2 worm cellular contexts compared by ENCODE assay signal in the genomic region with DNA sequence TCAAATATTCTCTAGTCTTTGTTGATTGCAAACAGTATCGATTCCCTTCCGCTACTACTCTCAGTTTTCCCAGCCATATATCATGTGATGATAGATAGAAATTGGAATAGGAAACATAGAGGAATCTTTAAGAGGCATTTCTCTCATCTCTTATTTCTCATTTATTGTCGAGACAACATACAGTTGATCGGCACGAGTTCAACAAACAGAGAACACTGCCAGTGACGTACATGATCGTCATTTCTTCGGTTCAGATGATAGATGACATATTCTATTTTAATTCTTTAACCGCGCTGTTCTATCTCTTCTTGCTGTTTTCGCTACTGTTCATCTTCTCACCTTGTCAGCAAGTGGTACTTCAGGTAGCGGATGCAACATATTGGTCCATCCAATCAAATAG.
A peak's percentile ranks its signal among the peaks of the same experiment; 100 is the strongest.
TF ChIP-seq lines count a peak whose summit lies in the region.

No protein-coding gene starts in this region.

TF ChIP-seq in whole organism, L1 larva, 84 proteins besides CTCF, POLR2A, EP300 and RAD21 (continued from another document):
- TF ChIP-seq jun-1 (tag; optimal IDR thresholded peaks at IDR 0.05; lab: Kevin White, UChicago) (no peak), zip-4 (GFP tag; optimal IDR thresholded peaks at IDR 0.05; lab: Kevin White, UChicago) (no peak), nhr-19 (GFP tag; conservative IDR thresholded peaks at IDR 0.05; lab: Robert Waterston, UW) (peak; percentile 82), ztf-11 (tag; optimal IDR thresholded peaks at IDR 0.05; lab: Kevin White, UChicago) (no peak), pag-3 (tag; optimal IDR thresholded peaks at IDR 0.05; lab: Kevin White, UChicago; ENCODE audit: borderline replicate concordance, insufficient read depth) (no peak), F16B12.6 (tag; optimal IDR thresholded peaks at IDR 0.05; lab: Kevin White, UChicago) (no peak), sptf-1 (tag; optimal IDR thresholded peaks at IDR 0.05; lab: Kevin White, UChicago) (no peak), ceh-90 (tag; optimal IDR thresholded peaks at IDR 0.05; lab: Kevin White, UChicago) (no peak), elt-2 (tag; optimal IDR thresholded peaks at IDR 0.05; lab: Kevin White, UChicago) (no peak), lin-14 (GFP tag; optimal IDR thresholded peaks at IDR 0.05; lab: Kevin White, UChicago) (peak; percentile 90), ztf-4 (tag; optimal IDR thresholded peaks at IDR 0.05; lab: Kevin White, UChicago) (peak; percentile 65), C34B4.2 (tag; optimal IDR thresholded peaks at IDR 0.05; lab: Kevin White, UChicago) (no peak), elt-3 (tag; optimal IDR thresholded peaks at IDR 0.05; lab: Kevin White, UChicago) (peak; percentile 42 to 99 (median 88)), fkh-8 (tag; optimal IDR thresholded peaks at IDR 0.05; lab: Kevin White, UChicago) (no peak), fos-1 (tag; optimal IDR thresholded peaks at IDR 0.05; lab: Kevin White, UChicago) (no peak), ets-5 (GFP tag; IDR thresholded peaks at IDR 0.05; lab: Robert Waterston, UW) (no peak), ceh-63 (GFP tag; optimal IDR thresholded peaks at IDR 0.05; lab: Kevin White, UChicago) (no peak), ceh-82 (tag; optimal IDR thresholded peaks at IDR 0.05; lab: Kevin White, UChicago) (no peak), tlp-1 (tag; optimal IDR thresholded peaks at IDR 0.05; lab: Kevin White, UChicago) (no peak), ceh-8 (GFP tag; optimal IDR thresholded peaks at IDR 0.05; lab: Kevin White, UChicago) (no peak), unc-62 (GFP tag; optimal IDR thresholded peaks at IDR 0.05; lab: Kevin White, UChicago) (no peak), fkh-4 (tag; optimal IDR thresholded peaks at IDR 0.05; lab: Kevin White, UChicago; ENCODE audit: borderline replicate concordance) (no peak), nhr-85 (tag; lab: Kevin White, UChicago) (peak; percentile 100), mep-1 (tag; optimal IDR thresholded peaks at IDR 0.05; lab: Kevin White, UChicago) (peak; percentile 66), nhr-12 (tag; optimal IDR thresholded peaks at IDR 0.05; lab: Kevin White, UChicago) (no peak), lin-39 (tag; optimal IDR thresholded peaks at IDR 0.05; lab: Kevin White, UChicago) (no peak), unc-98 (GFP tag; IDR thresholded peaks at IDR 0.05; lab: Robert Waterston, UW) (no peak), nhr-237 (tag; optimal IDR thresholded peaks at IDR 0.05; lab: Kevin White, UChicago) (peak; percentile 44), unc-86 (tag; optimal IDR thresholded peaks at IDR 0.05; lab: Kevin White, UChicago) (no peak), hpl-2 (GFP tag; optimal IDR thresholded peaks at IDR 0.05; lab: Kevin White, UChicago) (peak; percentile 1), efl-1 (optimal IDR thresholded peaks at IDR 0.05; lab: Kevin White, UChicago) (peak in 1 of 2 experiments; percentile 2), efl-1 (GFP tag; optimal IDR thresholded peaks at IDR 0.05 in 1 of 2; lab: Kevin White, UChicago) (peak in 1 of 2 experiments; percentile 80), lin-35 (GFP tag; optimal IDR thresholded peaks at IDR 0.05; lab: Kevin White, UChicago) (peak in 1 of 2 experiments; percentile 78), sox-4 (tag; optimal IDR thresholded peaks at IDR 0.05; lab: Kevin White, UChicago) (no peak), ama-1 (optimal IDR thresholded peaks at IDR 0.05; lab: Kevin White, UChicago) (no peak), ces-1 (GFP tag; optimal IDR thresholded peaks at IDR 0.05; lab: Kevin White, UChicago) (no peak), nhr-20 (tag; optimal IDR thresholded peaks at IDR 0.05; lab: Kevin White, UChicago) (peak; percentile 99), lsy-2 (tag; optimal IDR thresholded peaks at IDR 0.05; lab: Kevin White, UChicago) (peak; percentile 46 to 78), fkh-10 (GFP tag; optimal IDR thresholded peaks at IDR 0.05; lab: Kevin White, UChicago) (no peak), unc-30 (tag; optimal IDR thresholded peaks at IDR 0.05; lab: Kevin White, UChicago) (no peak), grh-1 (GFP tag; IDR thresholded peaks at IDR 0.05; lab: Robert Waterston, UW) (peak; percentile 81)

TF ChIP-seq in whole organism, L2 larva, 48 proteins besides CTCF, POLR2A, EP300 and RAD21 (continued from another document):
- no peak for TF ChIP-seq unc-55 (GFP tag; optimal IDR thresholded peaks at IDR 0.05; lab: Kevin White, UChicago)
